Worm (Caenorhabditis elegans): Measurements from ENCODE around the gene C14A11.6.

C14A11.6 gene

DNA sequence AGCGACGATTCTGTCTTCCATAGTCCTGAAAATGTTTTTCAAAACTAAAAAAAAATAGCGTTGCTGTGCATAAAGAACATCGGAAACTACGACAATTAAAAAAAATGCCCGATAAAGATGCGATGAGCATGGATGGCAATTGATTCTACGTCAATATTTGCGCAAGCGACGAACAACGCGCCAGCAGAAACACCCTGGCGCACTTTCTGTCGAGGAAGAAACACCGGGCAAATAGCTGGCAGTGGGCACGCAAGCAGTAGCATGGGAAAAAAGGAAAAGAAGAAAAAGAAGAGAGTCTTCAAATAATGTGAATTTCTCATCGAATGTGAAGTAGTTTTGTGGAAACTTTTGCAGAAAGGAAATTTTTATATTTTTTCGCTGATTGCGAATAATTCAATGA lies 4.3 kb downstream of the C14A11.6 start, which contains the start of gene C14A11.9 (continued):
- TF ChIP-seq fos-1 (tag; optimal IDR thresholded peaks at IDR 0.05), result no peak
- TF ChIP-seq nhr-28 (tag; optimal IDR thresholded peaks at IDR 0.05), result peak; percentile 59
- TF ChIP-seq mdl-1 (tag; optimal IDR thresholded peaks at IDR 0.05), result peak in 1 of 2 experiments; percentile 58
- TF ChIP-seq nhr-76 (tag; optimal IDR thresholded peaks at IDR 0.05), result no peak
- peak in 1 of 2 experiments; percentile 82 for TF ChIP-seq daf-16 (GFP tag; optimal IDR thresholded peaks at IDR 0.05)
- peak; percentile 80 for TF ChIP-seq daf-16 (tag; optimal IDR thresholded peaks at IDR 0.05)
- no peak for TF ChIP-seq ama-1 (optimal IDR thresholded peaks at IDR 0.05)
- TF ChIP-seq unc-39 (tag; optimal IDR thresholded peaks at IDR 0.05), result no peak
- TF ChIP-seq nhr-111 (GFP tag; optimal IDR thresholded peaks at IDR 0.05), result no peak
- TF ChIP-seq ceh-44 (GFP tag; IDR thresholded peaks at IDR 0.05), result 0 out of 2 replicates have a peak, but pooled peaks have one; percentile 22
- 0 out of 2 replicates have a peak, but pooled peaks have one; percentile 34 for TF ChIP-seq zfp-3 (GFP tag; conservative IDR thresholded peaks at IDR 0.05)
- TF ChIP-seq snpc-4 (tag; optimal IDR thresholded peaks at IDR 0.05), result no peak
- TF ChIP-seq lim-7 (GFP tag; IDR thresholded peaks at IDR 0.05), result no peak

DNA sequence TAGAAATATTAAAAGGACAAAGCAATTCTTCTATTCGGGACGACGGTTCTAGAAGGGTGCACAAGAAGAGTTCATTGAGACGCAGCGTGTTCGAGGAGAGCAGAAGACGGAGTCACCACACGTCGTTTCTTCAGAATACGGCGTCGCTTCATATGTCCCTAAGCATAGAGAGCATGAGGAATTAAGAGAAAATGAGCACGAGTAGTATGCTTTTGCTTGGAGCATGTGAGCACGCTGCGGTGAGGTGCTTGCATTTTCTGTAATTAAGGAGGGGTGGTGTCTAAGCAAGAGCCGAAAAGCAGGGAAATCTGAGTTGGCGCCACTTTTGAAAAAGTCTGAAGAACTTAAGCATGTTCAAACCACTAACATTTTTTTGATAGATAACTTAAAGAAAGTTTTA lies 6.6 kb downstream of the C14A11.6 start, which contains the start of gene C14A11.5:
Gene C14A11.5 (minus strand): TSS at position 139 of the 400 bp plus-strand sequence.
- TF ChIP-seq unc-62 (GFP tag; optimal IDR thresholded peaks at IDR 0.05 in 1 of 2) (no peak), unc-62 (tag; optimal IDR thresholded peaks at IDR 0.05) (no peak), nhr-11 (tag; optimal IDR thresholded peaks at IDR 0.05) (no peak), lsy-2 (tag; optimal IDR thresholded peaks at IDR 0.05) (peak; percentile 6 to 44), dve-1 (tag; optimal IDR thresholded peaks at IDR 0.05; ENCODE audit: insufficient read depth) (no peak), pha-4 (GFP tag; IDR thresholded peaks at IDR 0.05) (no peak), pha-4 (tag; optimal IDR thresholded peaks at IDR 0.05) (no peak), mep-1 (tag; optimal IDR thresholded peaks at IDR 0.05) (peak; percentile 7), lim-7 (GFP tag; IDR thresholded peaks at IDR 0.05) (no peak), ztf-11 (tag; optimal IDR thresholded peaks at IDR 0.05) (no peak), hif-1 (tag; optimal IDR thresholded peaks at IDR 0.05) (no peak), dmd-6 (GFP tag; IDR thresholded peaks at IDR 0.05) (peak; percentile 18; the same call in 1 of the 2 replicates), T20F7.1 (GFP tag; optimal IDR thresholded peaks at IDR 0.05) (no peak), ZK337.2 (GFP tag; IDR thresholded peaks at IDR 0.05) (no peak), jun-1 (tag; optimal IDR thresholded peaks at IDR 0.05) (no peak), rbr-2 (tag; optimal IDR thresholded peaks at IDR 0.05) (peak; percentile 58), aha-1 (tag) (peak; percentile 52), F37D6.2 (tag; optimal IDR thresholded peaks at IDR 0.05) (peak; percentile 15), ama-1 (optimal IDR thresholded peaks at IDR 0.05) (no peak), ceh-44 (GFP tag; IDR thresholded peaks at IDR 0.05) (no peak), egl-43 (GFP tag; IDR thresholded peaks at IDR 0.05) (no peak; the same call in 1 of the 2 replicates), F10B5.3 (tag; optimal IDR thresholded peaks at IDR 0.05) (no peak), fkh-10 (GFP tag; optimal IDR thresholded peaks at IDR 0.05) (peak; percentile 58), Y75B8A.6 (GFP tag; IDR thresholded peaks at IDR 0.05) (no peak), mdl-1 (tag; optimal IDR thresholded peaks at IDR 0.05) (peak in 1 of 2 experiments; percentile 37), hmg-1.1 (GFP tag; IDR thresholded peaks at IDR 0.05) (peak; percentile 21; the same call in 1 of the 2 replicates), spr-3 (GFP tag; optimal IDR thresholded peaks at IDR 0.05) (no peak), hlh-30 (tag; optimal IDR thresholded peaks at IDR 0.05; ENCODE audit: insufficient read depth) (peak; percentile 78)

DNA sequence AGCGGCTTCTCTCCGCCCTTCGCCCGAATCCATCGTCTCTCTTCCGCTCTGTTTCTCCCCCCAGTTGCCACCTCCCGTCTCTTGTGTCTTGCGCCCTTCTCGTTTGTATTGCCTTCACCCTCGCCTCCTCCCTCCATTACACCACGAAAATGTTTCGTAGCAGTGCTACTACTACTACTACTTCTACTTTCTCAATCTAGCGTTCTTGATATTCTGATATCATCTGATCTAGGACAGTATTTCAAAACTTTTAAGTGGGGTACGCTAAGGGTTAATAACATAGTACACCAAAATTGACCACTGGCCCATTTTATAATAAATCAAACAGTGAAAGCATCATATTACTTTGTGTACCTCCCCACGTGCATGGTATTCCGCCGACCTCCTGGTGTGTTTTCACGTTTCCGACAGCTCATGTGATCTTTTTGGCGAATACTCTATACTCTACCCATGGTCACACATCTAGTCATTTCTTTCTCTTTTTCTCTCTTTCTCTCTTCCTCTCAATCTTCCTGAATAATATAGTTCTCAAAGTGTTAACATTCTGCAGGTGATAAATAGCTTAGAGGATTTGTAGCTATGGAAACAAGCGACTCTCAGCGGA lies 11.3 kb downstream of the C14A11.6 start, which contains the start of gene C14A11.2:
Gene C14A11.2 (plus strand): TSS at position 551 of the 604 bp plus-strand sequence.
- TF ChIP-seq unc-62 (GFP tag; optimal IDR thresholded peaks at IDR 0.05 in 1 of 2) (peak in 1 of 2 experiments; percentile 92), unc-62 (tag; optimal IDR thresholded peaks at IDR 0.05) (no peak), pqm-1 (tag; optimal IDR thresholded peaks at IDR 0.05) (no peak), ZK546.5 (tag; optimal IDR thresholded peaks at IDR 0.05) (no peak), ztf-11 (tag; optimal IDR thresholded peaks at IDR 0.05) (no peak), ctbp-1 (GFP tag; IDR thresholded peaks at IDR 0.05) (0 out of 2 replicates have a peak, but pooled peaks have one; percentile 20), aha-1 (tag) (peak; percentile 21), hlh-30 (tag; optimal IDR thresholded peaks at IDR 0.05; ENCODE audit: insufficient read depth) (peak; percentile 87), mdl-1 (tag; optimal IDR thresholded peaks at IDR 0.05) (peak in 1 of 2 experiments; percentile 7), duxl-1 (tag; optimal IDR thresholded peaks at IDR 0.05; ENCODE audit: poor library complexity) (no peak), ceh-62 (tag; optimal IDR thresholded peaks at IDR 0.05) (no peak), nhr-11 (tag; optimal IDR thresholded peaks at IDR 0.05) (peak; percentile 0), nhr-42 (GFP tag; IDR thresholded peaks at IDR 0.05) (no peak)
